Worm (Caenorhabditis elegans): ENCODE measurements around the gene dph-7.

- TF ChIP-seq lin-15B (tag; optimal IDR thresholded peaks at IDR 0.05) (no peak), dve-1 (tag; optimal IDR thresholded peaks at IDR 0.05; ENCODE audit: insufficient read depth) (peak; percentile 66), nhr-6 (tag; optimal IDR thresholded peaks at IDR 0.05) (no peak), T26A8.4 (GFP tag; IDR thresholded peaks at IDR 0.05) (no peak), fkh-10 (GFP tag; optimal IDR thresholded peaks at IDR 0.05) (no peak), php-3 (GFP tag; IDR thresholded peaks at IDR 0.05) (no peak), lin-13 (GFP tag; optimal IDR thresholded peaks at IDR 0.05) (no peak)
Observed at ce11 chrIII:13310552-13310951, 4.4 kb upstream of the dph-7 start.
